Fruit fly (Drosophila melanogaster) Kc167 (cell line): Measurements from ENCODE around the gene nonC.

Experiments used
- Myc ChIP-seq: fragments of >200 bp; optimal IDR thresholded peaks from 2 replicates; lab custom pipeline; 2017; ENCODE audit warnings: missing external identifiers
- Sin3A ChIP-seq: fragments of >200 bp; optimal IDR thresholded peaks from 2 replicates; lab custom pipeline; 2018; ENCODE audit warnings: missing external identifiers
- h ChIP-seq: fragments of >200 bp; optimal IDR thresholded peaks from 3 replicates; lab custom pipeline; 2018; ENCODE audit warnings: missing external identifiers
- insv ChIP-seq: fragments of >200 bp; optimal IDR thresholded peaks from 3 replicates; lab custom pipeline; 2018; ENCODE audit warnings: missing external identifiers
- psq ChIP-seq: fragments of >200 bp; optimal IDR thresholded peaks from 2 replicates; lab custom pipeline; 2017; ENCODE audit warnings: missing external identifiers

dm6 chrX:6852574-6852973 lies 28.3 kb downstream of the nonC start:
- TF ChIP-seq h: no peak
- no peak for TF ChIP-seq Sin3A (lab: Kevin White, UChicago)
- no peak for TF ChIP-seq insv
- TF ChIP-seq psq (lab: Kevin White, UChicago): no peak
- no peak for TF ChIP-seq Myc (lab: Kevin White, UChicago)
